Worm (Caenorhabditis elegans) whole organism, L1 larva: Measurements from ENCODE around the gene wrt-2.
A peak's percentile ranks its signal among the peaks of the same experiment; 100 is the strongest.

ENCODE experiments used
- C04F5.9 ChIP-seq: sonication (generic microtip); optimal IDR thresholded peaks from 2 replicates; lab custom pipeline; 2016; ENCODE audit warnings: missing genetic modification characterization, missing compliant biosample characterization
- C16A3.4 ChIP-seq: fragments of 150-350 bp; optimal IDR thresholded peaks from 2 replicates; lab custom pipeline; 2014; ENCODE audit warnings: missing biosample characterization, missing genetic modification characterization
- F16B12.6 ChIP-seq: fragments of 150-350 bp; optimal IDR thresholded peaks from 2 replicates; lab custom pipeline; 2014; ENCODE audit warnings: missing biosample characterization, missing genetic modification characterization
- Y116A8C.19 ChIP-seq: sonication (generic microtip); optimal IDR thresholded peaks from 2 replicates; lab custom pipeline; 2016; ENCODE audit warnings: missing compliant biosample characterization, missing genetic modification characterization, borderline replicate concordance
- ama-1 ChIP-seq: fragments of 150-350 bp; optimal IDR thresholded peaks from 2 replicates; lab custom pipeline; 2014
- ceh-8 ChIP-seq: fragments of 200-800 bp; sonication (Bioruptor generic); optimal IDR thresholded peaks from 2 replicates; lab custom pipeline; 2018; ENCODE audit warnings: mild to moderate bottlenecking, missing genetic modification characterization, moderate library complexity, missing compliant biosample characterization
- ceh-82 ChIP-seq, 3 experiments: fragments of 150-350 bp in 1 of 3; sonication (generic microtip) in 2 of 3; optimal IDR thresholded peaks; 2 replicates each; lab custom pipeline; 2014 to 2017; ENCODE audit warnings: missing biosample characterization in 3 of 3, missing genetic modification characterization in 3 of 3
- dpl-1 ChIP-seq, 3 experiments: fragments of 150-350 bp in 2 of 3; sonication (generic microtip) in 1 of 3; optimal IDR thresholded peaks; 2 replicates each; lab custom pipeline; 2014 to 2017; ENCODE audit warnings: missing biosample characterization in 3 of 3, missing genetic modification characterization in 3 of 3, missing genetic modification reagents in 3 of 3
- efl-1 ChIP-seq, 4 experiments: fragments of 150-350 bp; optimal IDR thresholded peaks in 3 of 4; peaks in 1 of 4; 1 replicate in 1 of 4; 2 replicates in 3 of 4; lab custom pipeline; 2014; ENCODE audit warnings: missing biosample characterization in 2 of 4, missing genetic modification characterization in 2 of 4, missing genetic modification reagents in 2 of 4
- egl-13 ChIP-seq: sonication (generic microtip); optimal IDR thresholded peaks from 2 replicates; lab custom pipeline; 2016; ENCODE audit warnings: missing genotype, missing genetic modification reagents, missing genetic modification characterization, missing compliant biosample characterization
- elt-2 ChIP-seq: sonication (generic microtip); optimal IDR thresholded peaks from 2 replicates; lab custom pipeline; 2016; ENCODE audit warnings: missing genetic modification characterization, mild to moderate bottlenecking, inconsistent platforms, missing compliant biosample characterization, missing genetic modification reagents
- fkh-10 ChIP-seq: sonication (generic microtip); optimal IDR thresholded peaks from 2 replicates; lab custom pipeline; 2017; ENCODE audit warnings: missing biosample characterization, missing genetic modification reagents, missing genetic modification characterization
- fkh-8 ChIP-seq: sonication (generic microtip); optimal IDR thresholded peaks from 2 replicates; lab custom pipeline; 2016; ENCODE audit warnings: mild to moderate bottlenecking, missing genetic modification characterization, missing compliant biosample characterization
- hpl-2 ChIP-seq: fragments of 150-350 bp; optimal IDR thresholded peaks from 2 replicates; lab custom pipeline; 2014; ENCODE audit warnings: missing biosample characterization, missing genetic modification reagents, missing genetic modification characterization
- isw-1 ChIP-seq: fragments of 200-800 bp; sonication (Bioruptor generic); IDR thresholded peaks from 2 replicates; pipeline ENCODE4 v1.3.6; 2022; ENCODE audit warnings: missing genetic modification characterization, missing compliant biosample characterization
- jun-1 ChIP-seq: fragments of 150-350 bp; optimal IDR thresholded peaks from 2 replicates; lab custom pipeline; 2014; ENCODE audit warnings: missing biosample characterization, missing genetic modification reagents, missing genetic modification characterization
- lin-13 ChIP-seq: fragments of 150-350 bp; optimal IDR thresholded peaks from 2 replicates; lab custom pipeline; 2014; ENCODE audit warnings: missing biosample characterization, missing genetic modification reagents, missing genetic modification characterization
- lin-14 ChIP-seq: fragments of 200-800 bp; sonication (Bioruptor generic); optimal IDR thresholded peaks from 2 replicates; lab custom pipeline; 2018; ENCODE audit warnings: mild to moderate bottlenecking, missing genetic modification characterization, moderate library complexity, missing compliant biosample characterization
- lsy-2 ChIP-seq, 2 experiments: fragments of 150-350 bp; optimal IDR thresholded peaks; 2 replicates each; lab custom pipeline; 2014; ENCODE audit warnings: missing biosample characterization in 2 of 2, missing genetic modification characterization in 2 of 2
- mab-9 ChIP-seq: fragments of 200-800 bp; sonication (Bioruptor generic); IDR thresholded peaks from 2 replicates; pipeline ENCODE4 v1.3.6; 2022; ENCODE audit warnings: missing genetic modification reagents, missing genetic modification characterization, missing compliant biosample characterization
- mdl-1 ChIP-seq, 2 experiments: fragments of 150-350 bp; optimal IDR thresholded peaks; 2 replicates each; lab custom pipeline; 2014 to 2017; ENCODE audit warnings: missing biosample characterization in 2 of 2, missing genetic modification characterization in 2 of 2, inconsistent platforms in 1 of 2
- mep-1 ChIP-seq: fragments of 150-350 bp; optimal IDR thresholded peaks from 2 replicates; lab custom pipeline; 2014; ENCODE audit warnings: missing biosample characterization, missing genetic modification characterization
- nhr-20 ChIP-seq: sonication (generic microtip); optimal IDR thresholded peaks from 2 replicates; lab custom pipeline; 2016; ENCODE audit warnings: mild to moderate bottlenecking, missing genetic modification characterization, missing compliant biosample characterization
- nhr-28 ChIP-seq: fragments of 150-350 bp; optimal IDR thresholded peaks from 2 replicates; lab custom pipeline; 2014; ENCODE audit warnings: missing biosample characterization, missing genetic modification characterization
- nhr-47 ChIP-seq: sonication (generic microtip); optimal IDR thresholded peaks from 2 replicates; lab custom pipeline; 2016; ENCODE audit warnings: mild to moderate bottlenecking, missing genetic modification characterization, moderate library complexity, missing compliant biosample characterization
- nhr-71 ChIP-seq: sonication (generic microtip); optimal IDR thresholded peaks from 2 replicates; lab custom pipeline; 2016; ENCODE audit warnings: mild to moderate bottlenecking, missing genetic modification characterization, moderate library complexity, missing compliant biosample characterization
- nhr-77 ChIP-seq: fragments of 150-350 bp; optimal IDR thresholded peaks from 2 replicates; lab custom pipeline; 2014; ENCODE audit warnings: missing biosample characterization, missing genetic modification characterization
- nhr-84 ChIP-seq: sonication (generic microtip); optimal IDR thresholded peaks from 2 replicates; lab custom pipeline; 2017; ENCODE audit warnings: missing biosample characterization, missing genetic modification characterization
- pax-3 ChIP-seq: fragments of 200-800 bp; sonication (Bioruptor generic); optimal IDR thresholded peaks from 2 replicates; lab custom pipeline; 2018; ENCODE audit warnings: mild to moderate bottlenecking, missing genetic modification characterization, moderate library complexity, missing compliant biosample characterization
- pqm-1 ChIP-seq: sonication (generic microtip); optimal IDR thresholded peaks from 3 replicates; lab custom pipeline; 2017; ENCODE audit warnings: missing biosample characterization, missing genetic modification characterization
- rnt-1 ChIP-seq: sonication (generic microtip); optimal IDR thresholded peaks from 2 replicates; lab custom pipeline; 2016; ENCODE audit warnings: mild to moderate bottlenecking, missing genetic modification characterization, moderate library complexity, missing compliant biosample characterization
- skn-1 ChIP-seq: fragments of 150-350 bp; optimal IDR thresholded peaks from 2 replicates; lab custom pipeline; 2014; ENCODE audit warnings: missing biosample characterization, missing genetic modification characterization
- snpc-4 ChIP-seq: fragments of 150-350 bp; optimal IDR thresholded peaks from 2 replicates; lab custom pipeline; 2014; ENCODE audit warnings: missing biosample characterization, missing genetic modification characterization
- snu-23 ChIP-seq: sonication (generic microtip); optimal IDR thresholded peaks from 2 replicates; lab custom pipeline; 2016; ENCODE audit warnings: missing genetic modification characterization, missing compliant biosample characterization
- sox-4 ChIP-seq: sonication (generic microtip); optimal IDR thresholded peaks from 2 replicates; lab custom pipeline; 2016; ENCODE audit warnings: missing genetic modification characterization, missing compliant biosample characterization
- swsn-7 ChIP-seq: sonication (generic microtip); optimal IDR thresholded peaks from 2 replicates; lab custom pipeline; 2016; ENCODE audit warnings: missing genetic modification characterization, missing compliant biosample characterization
- tbx-2 ChIP-seq: sonication (generic microtip); optimal IDR thresholded peaks from 2 replicates; lab custom pipeline; 2016; ENCODE audit warnings: missing genetic modification characterization, missing compliant biosample characterization
- tlp-1 ChIP-seq: fragments of 150-350 bp; optimal IDR thresholded peaks from 2 replicates; lab custom pipeline; 2014; ENCODE audit warnings: missing biosample characterization, missing genetic modification characterization
- unc-30 ChIP-seq: sonication (generic microtip); optimal IDR thresholded peaks from 2 replicates; lab custom pipeline; 2017; ENCODE audit warnings: missing biosample characterization, missing genetic modification characterization
- unc-86 ChIP-seq: sonication (generic microtip); optimal IDR thresholded peaks from 2 replicates; lab custom pipeline; 2016; ENCODE audit warnings: missing genetic modification characterization, missing compliant biosample characterization
- vab-15 ChIP-seq: sonication (generic microtip); optimal IDR thresholded peaks from 2 replicates; lab custom pipeline; 2017; ENCODE audit warnings: missing genotype, mild to moderate bottlenecking, missing genetic modification characterization, missing compliant biosample characterization
- xbp-1 ChIP-seq: sonication (generic microtip); optimal IDR thresholded peaks from 2 replicates; lab custom pipeline; 2016; ENCODE audit warnings: missing genetic modification characterization, missing compliant biosample characterization
- zag-1 ChIP-seq: fragments of 150-350 bp; optimal IDR thresholded peaks from 2 replicates; lab custom pipeline; 2014; ENCODE audit warnings: missing biosample characterization, missing genetic modification characterization

The wrt-2 gene

ce11 chrX:3056098-3056497, 38.1 kb downstream of the wrt-2 start:
- peak; percentile 36 for TF ChIP-seq snpc-4
- TF ChIP-seq tlp-1 = no peak

ce11 chrX:3054802-3055201, 39.3 kb downstream of the wrt-2 start, which contains the start of gene twk-26:
Gene twk-26 (minus strand): TSS chrX:3054824.
- TF ChIP-seq fkh-8 (tag; lab: Kevin White, UChicago) = no peak
- no peak for TF ChIP-seq nhr-20
- TF ChIP-seq fkh-10 (GFP tag; lab: Kevin White, UChicago) = no peak
- no peak for TF ChIP-seq hpl-2 (GFP tag; lab: Kevin White, UChicago)
- peak; percentile 19 for TF ChIP-seq elt-2 (tag; lab: Kevin White, UChicago)

- TF ChIP-seq sox-4 (tag; lab: Kevin White, UChicago) (no peak), elt-2 (tag; lab: Kevin White, UChicago) (no peak), jun-1 (no peak)
Measured at ce11 chrX:3054394-3054793, 39.8 kb downstream of the wrt-2 start.

ce11 chrX:3051315-3051993, 42.7 kb downstream of the wrt-2 start:
- TF ChIP-seq tbx-2 (tag; lab: Kevin White, UChicago) (peak; percentile 25), nhr-28 (tag; lab: Kevin White, UChicago) (no peak), ama-1 (no peak), fkh-10 (GFP tag; lab: Kevin White, UChicago) (peak; percentile 50), unc-86 (no peak), pqm-1 (tag; lab: Kevin White, UChicago) (no peak), Y116A8C.19 (tag; lab: Kevin White, UChicago) (no peak), F16B12.6 (tag; lab: Kevin White, UChicago) (no peak), unc-30 (tag; lab: Kevin White, UChicago) (no peak), lin-14 (GFP tag; lab: Kevin White, UChicago) (peak; percentile 49), vab-15 (tag; lab: Kevin White, UChicago) (no peak)

- TF ChIP-seq nhr-77 (tag; lab: Kevin White, UChicago) = no peak
- peak; percentile 64 for TF ChIP-seq swsn-7
- TF ChIP-seq lsy-2 (tag; optimal IDR thresholded peaks at IDR 0.05; lab: Kevin White, UChicago) = peak in 1 of 2 experiments; percentile 57
- TF ChIP-seq ceh-8 (GFP tag; lab: Kevin White, UChicago) = no peak
- peak; percentile 4 to 45 for TF ChIP-seq efl-1 (optimal IDR thresholded peaks at IDR 0.05; lab: Kevin White, UChicago)
- peak in 1 of 2 experiments; percentile 40 for TF ChIP-seq efl-1 (GFP tag; optimal IDR thresholded peaks at IDR 0.05 in 1 of 2; lab: Kevin White, UChicago)
- peak; percentile 51 for TF ChIP-seq snu-23
- TF ChIP-seq pax-3 (tag; lab: Kevin White, UChicago) = no peak
- peak in 1 of 3 experiments; percentile 6 for TF ChIP-seq dpl-1 (GFP tag; optimal IDR thresholded peaks at IDR 0.05; lab: Kevin White, UChicago)
- TF ChIP-seq tbx-2 (tag; lab: Kevin White, UChicago) = peak; percentile 47
- no peak for TF ChIP-seq C04F5.9 (tag; lab: Kevin White, UChicago)
- TF ChIP-seq ama-1 = no peak
- TF ChIP-seq fkh-8 (tag; lab: Kevin White, UChicago) = peak; percentile 59
- peak; percentile 43 for TF ChIP-seq skn-1 (tag; lab: Kevin White, UChicago)
- TF ChIP-seq lin-14 (GFP tag; lab: Kevin White, UChicago) = peak; percentile 86
- TF ChIP-seq fkh-10 (GFP tag; lab: Kevin White, UChicago) = peak; percentile 62
- peak in 1 of 2 experiments; percentile 35 for TF ChIP-seq mdl-1 (tag; optimal IDR thresholded peaks at IDR 0.05; lab: Kevin White, UChicago)
- TF ChIP-seq nhr-47 (tag; lab: Kevin White, UChicago) = peak; percentile 58
- peak; percentile 28 for TF ChIP-seq xbp-1 (tag; lab: Kevin White, UChicago)
- TF ChIP-seq rnt-1 (tag; lab: Kevin White, UChicago) = peak; percentile 76
- no peak for TF ChIP-seq mab-9 (GFP tag; lab: Robert Waterston, UW)
- peak; percentile 20 for TF ChIP-seq nhr-20
- TF ChIP-seq lin-13 = no peak
- TF ChIP-seq nhr-84 (tag; lab: Kevin White, UChicago) = no peak
- peak; percentile 36 for TF ChIP-seq mep-1 (tag; lab: Kevin White, UChicago)
- peak; percentile 41 for TF ChIP-seq unc-86
- no peak for TF ChIP-seq isw-1 (GFP tag; lab: Robert Waterston, UW)
- peak; percentile 40 to 66 (median 50) for TF ChIP-seq ceh-82 (tag; optimal IDR thresholded peaks at IDR 0.05; lab: Kevin White, UChicago)
- no peak for TF ChIP-seq unc-30 (tag; lab: Kevin White, UChicago)
- peak; percentile 72 for TF ChIP-seq nhr-71 (tag; lab: Kevin White, UChicago)
- peak; percentile 34 for TF ChIP-seq egl-13 (tag; lab: Kevin White, UChicago)
- no peak for TF ChIP-seq pqm-1 (tag; lab: Kevin White, UChicago)
- no peak for TF ChIP-seq C16A3.4 (tag; lab: Kevin White, UChicago)
- no peak for TF ChIP-seq zag-1 (tag; lab: Kevin White, UChicago)
Measured at ce11 chrX:3049233-3049632, 44.9 kb downstream of the wrt-2 start.
